Worm (Caenorhabditis elegans) whole organism, young adult: ENCODE measurements around the gene F36H1.12.

Source experiments
- efl-1 ChIP-seq: fragments of 150-350 bp; optimal IDR thresholded peaks from 2 replicates; lab custom pipeline; 2014; ENCODE audit warnings: missing biosample characterization, missing genetic modification reagents, missing genetic modification characterization
- lin-26 ChIP-seq: fragments of 200-800 bp; sonication (Bioruptor generic); IDR thresholded peaks from 2 replicates; pipeline ENCODE4 v1.3.6; 2022; ENCODE audit warnings: missing genetic modification reagents, missing genetic modification characterization, missing compliant biosample characterization
- mcd-1 ChIP-seq: fragments of 200-800 bp; sonication (Bioruptor generic); IDR thresholded peaks from 2 replicates; pipeline ENCODE4 v1.3.6; 2022; ENCODE audit warnings: missing genetic modification reagents, missing genetic modification characterization, missing compliant biosample characterization
- sea-2 ChIP-seq: fragments of 200-800 bp; sonication (Bioruptor generic); IDR thresholded peaks from 2 replicates; pipeline ENCODE4 v1.3.6; 2022; ENCODE audit warnings: missing genetic modification characterization, missing compliant biosample characterization
- snpc-4 ChIP-seq, 5 experiments: fragments of 150-350 bp in 1 of 5; sonication (generic microtip) in 4 of 5; optimal IDR thresholded peaks; 2 replicates each; lab custom pipeline; 2014 to 2018; ENCODE audit warnings: missing genetic modification characterization in 5 of 5, missing biosample characterization in 3 of 5, antibody characterized with exemption in 2 of 5, mild to moderate bottlenecking in 2 of 5, missing compliant biosample characterization in 2 of 5, missing genotype in 2 of 5, moderate library complexity in 2 of 5, missing genetic modification reagents in 1 of 5

ce11 chrIV:11078482-11078881 is 25.0 kb upstream of the F36H1.12 start, which contains the start of gene Y5F2A.4:
- TF ChIP-seq sea-2 (GFP tag; lab: Robert Waterston, UW) (no peak), efl-1 (no peak), mcd-1 (GFP tag; lab: Robert Waterston, UW) (no peak), snpc-4 (GFP tag; optimal IDR thresholded peaks at IDR 0.05; lab: Kevin White, UChicago) (no peak), snpc-4 (tag; optimal IDR thresholded peaks at IDR 0.05; lab: Kevin White, UChicago) (no peak), lin-26 (no peak)
